Worm (Caenorhabditis elegans) whole organism, L4/young adult: ENCODE results near the gene R09A8.5.

ENCODE experiments used
- W03F9.2 ChIP-seq: fragments of 150-350 bp; optimal IDR thresholded peaks from 2 replicates; lab custom pipeline; 2014; ENCODE audit warnings: missing biosample characterization, missing genetic modification characterization
- dao-5 ChIP-seq: sonication (generic microtip); optimal IDR thresholded peaks from 2 replicates; lab custom pipeline; 2016; ENCODE audit warnings: missing genotype, missing genetic modification characterization, moderate library complexity, missing compliant biosample characterization
- him-1 ChIP-seq: sonication (generic microtip); optimal IDR thresholded peaks from 2 replicates; lab custom pipeline; 2016; ENCODE audit warnings: missing genotype, missing genetic modification reagents, missing genetic modification characterization, missing compliant biosample characterization

DNA sequence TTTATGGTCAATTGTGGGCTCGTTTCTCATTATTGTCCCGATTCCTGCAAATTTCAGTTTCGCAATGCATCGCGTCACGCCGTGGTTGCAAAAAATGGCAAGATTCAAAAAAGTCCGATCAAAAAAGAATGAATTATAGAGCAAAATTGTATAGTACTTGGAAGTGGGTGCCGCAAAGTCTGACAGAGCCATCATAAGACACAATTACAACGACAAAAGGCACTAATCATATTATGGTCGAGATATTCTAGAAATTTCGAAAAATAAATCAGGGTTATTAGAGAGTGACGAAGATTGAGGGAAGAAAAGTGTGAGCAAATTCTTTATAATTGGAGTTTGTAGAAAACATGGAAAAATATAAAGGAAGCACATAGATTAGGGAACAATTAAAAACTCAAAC, 45.1 kb downstream of the R09A8.5 start:
- TF ChIP-seq him-1 (tag; lab: Kevin White, UChicago) (no peak), W03F9.2 (tag; lab: Kevin White, UChicago) (no peak), dao-5 (tag; lab: Kevin White, UChicago) (no peak)
